Worm (Caenorhabditis elegans) whole organism, midembryonic: ENCODE measurements around the gene Y56A3A.41.

Source experiments
- cog-1 ChIP-seq: sonication (generic microtip); optimal IDR thresholded peaks from 2 replicates; lab custom pipeline; 2016; ENCODE audit warnings: missing genetic modification characterization, missing compliant biosample characterization
- flt-1 ChIP-seq: fragments of 200-800 bp; sonication (Bioruptor generic); IDR thresholded peaks from 2 replicates; pipeline ENCODE4 v1.3.6; 2022; ENCODE audit warnings: missing genetic modification characterization, missing compliant biosample characterization
- klf-2 ChIP-seq: fragments of 200-800 bp; sonication (Bioruptor generic); conservative IDR thresholded peaks from 2 replicates; pipeline ENCODE4 v1.3.6; 2022; ENCODE audit warnings: missing genetic modification reagents, missing genetic modification characterization, missing compliant biosample characterization
- med-1 ChIP-seq: sonication (generic microtip); optimal IDR thresholded peaks from 2 replicates; lab custom pipeline; 2017; ENCODE audit warnings: missing genetic modification characterization, mild to moderate bottlenecking, missing compliant biosample characterization, antibody characterized with exemption, missing genetic modification reagents; ENCODE audit not compliant: insufficient read depth
- ref-1 ChIP-seq: fragments of 200-800 bp; sonication (Bioruptor generic); conservative IDR thresholded peaks from 2 replicates; pipeline ENCODE4 v1.3.6; 2022; ENCODE audit warnings: missing genetic modification reagents, missing genetic modification characterization, missing compliant biosample characterization
- tab-1 ChIP-seq: fragments of 200-800 bp; sonication (Bioruptor generic); IDR thresholded peaks from 2 replicates; pipeline ENCODE4 v1.3.6; 2022; ENCODE audit warnings: missing genetic modification characterization, missing compliant biosample characterization
- ztf-23 ChIP-seq: fragments of 200-800 bp; sonication (Bioruptor generic); IDR thresholded peaks from 2 replicates; pipeline ENCODE4 v1.3.6; 2022; ENCODE audit warnings: missing genetic modification reagents, missing genetic modification characterization, missing compliant biosample characterization

DNA sequence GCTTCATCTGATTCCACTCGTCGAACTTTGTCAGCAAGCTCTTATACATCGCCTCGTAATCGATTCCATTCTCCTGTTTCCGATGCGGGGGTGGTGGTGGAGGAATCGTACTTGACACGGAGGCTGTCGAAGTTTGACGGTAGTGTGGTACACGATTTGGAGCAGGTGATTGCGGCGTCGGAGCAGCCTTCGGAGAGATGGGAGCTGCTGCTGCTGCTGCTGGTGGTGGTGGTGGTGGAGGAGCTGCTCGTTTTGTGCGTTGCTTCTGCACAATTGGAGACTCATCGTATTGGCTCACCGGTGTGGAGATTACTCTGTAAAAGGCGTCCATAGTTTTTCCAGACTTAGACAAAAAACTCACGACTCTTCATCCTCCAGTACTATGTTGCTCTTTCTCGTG is 18.6 kb downstream of the Y56A3A.41 start:
- no peak for TF ChIP-seq med-1 (GFP tag; lab: Kevin White, UChicago)
- TF ChIP-seq flt-1 (GFP tag; lab: Robert Waterston, UW): no peak
- TF ChIP-seq tab-1 (GFP tag; lab: Robert Waterston, UW): no peak
- TF ChIP-seq ref-1 (GFP tag; lab: Robert Waterston, UW): no peak
- TF ChIP-seq klf-2: no peak
- TF ChIP-seq cog-1 (tag; lab: Kevin White, UChicago): no peak
- TF ChIP-seq ztf-23 (GFP tag; lab: Robert Waterston, UW): no peak
